Worm (Caenorhabditis elegans) whole organism, young adult: Measurements from ENCODE around the gene F43C11.4.

Experiments
- F49E8.2 ChIP-seq: sonication (generic microtip); optimal IDR thresholded peaks from 3 replicates; lab custom pipeline; 2017; ENCODE audit warnings: missing genetic modification characterization, mild to moderate bottlenecking, missing compliant biosample characterization, antibody characterized with exemption, moderate library complexity; ENCODE audit not compliant: insufficient read depth
- ama-1 ChIP-seq, 3 experiments: fragments of 150-350 bp in 1 of 3; sonication (generic microtip) in 2 of 3; optimal IDR thresholded peaks; 2 replicates each; lab custom pipeline; 2014 to 2018; ENCODE audit warnings: missing biosample characterization in 2 of 3, missing genetic modification characterization in 2 of 3, missing genetic modification reagents in 2 of 3
- attf-5 ChIP-seq: fragments of 200-800 bp; sonication (Bioruptor generic); optimal IDR thresholded peaks from 2 replicates; lab custom pipeline; 2018; ENCODE audit warnings: mild to moderate bottlenecking, missing genetic modification characterization, missing compliant biosample characterization
- egl-18 ChIP-seq: fragments of 200-800 bp; sonication (Bioruptor generic); IDR thresholded peaks from 2 replicates; pipeline ENCODE4 v1.3.6; 2022; ENCODE audit warnings: missing genetic modification reagents, missing genetic modification characterization, missing compliant biosample characterization
- nhr-179 ChIP-seq: sonication (generic microtip); optimal IDR thresholded peaks from 2 replicates; lab custom pipeline; 2016; ENCODE audit warnings: mild to moderate bottlenecking, missing genetic modification characterization, missing compliant biosample characterization
- snpc-3.4 ChIP-seq: sonication (generic microtip); optimal IDR thresholded peaks from 2 replicates; lab custom pipeline; 2017; ENCODE audit warnings: missing genetic modification characterization, mild to moderate bottlenecking, missing compliant biosample characterization, antibody characterized with exemption, moderate library complexity, missing genotype, missing genetic modification reagents
- snpc-4 ChIP-seq, 5 experiments: fragments of 150-350 bp in 1 of 5; sonication (generic microtip) in 4 of 5; optimal IDR thresholded peaks; 2 replicates each; lab custom pipeline; 2014 to 2018; ENCODE audit warnings: missing genetic modification characterization in 5 of 5, missing biosample characterization in 3 of 5, antibody characterized with exemption in 2 of 5, mild to moderate bottlenecking in 2 of 5, missing compliant biosample characterization in 2 of 5, missing genotype in 2 of 5, moderate library complexity in 2 of 5, missing genetic modification reagents in 1 of 5
- unc-130 ChIP-seq: sonication (generic microtip); optimal IDR thresholded peaks from 2 replicates; lab custom pipeline; 2016; ENCODE audit warnings: missing genetic modification reagents, missing genetic modification characterization, missing compliant biosample characterization
- unc-62 ChIP-seq: fragments of 150-350 bp; optimal IDR thresholded peaks from 2 replicates; lab custom pipeline; 2014; ENCODE audit warnings: missing biosample characterization, missing genetic modification reagents, missing genetic modification characterization
- ztf-18 ChIP-seq: sonication (generic microtip); optimal IDR thresholded peaks from 2 replicates; lab custom pipeline; 2016; ENCODE audit warnings: missing genotype, mild to moderate bottlenecking, missing genetic modification characterization, missing compliant biosample characterization
- ztf-22 ChIP-seq: fragments of 200-800 bp; sonication (Bioruptor generic); optimal IDR thresholded peaks from 2 replicates; lab custom pipeline; 2018; ENCODE audit warnings: mild to moderate bottlenecking, missing genetic modification characterization, moderate library complexity, missing compliant biosample characterization

DNA sequence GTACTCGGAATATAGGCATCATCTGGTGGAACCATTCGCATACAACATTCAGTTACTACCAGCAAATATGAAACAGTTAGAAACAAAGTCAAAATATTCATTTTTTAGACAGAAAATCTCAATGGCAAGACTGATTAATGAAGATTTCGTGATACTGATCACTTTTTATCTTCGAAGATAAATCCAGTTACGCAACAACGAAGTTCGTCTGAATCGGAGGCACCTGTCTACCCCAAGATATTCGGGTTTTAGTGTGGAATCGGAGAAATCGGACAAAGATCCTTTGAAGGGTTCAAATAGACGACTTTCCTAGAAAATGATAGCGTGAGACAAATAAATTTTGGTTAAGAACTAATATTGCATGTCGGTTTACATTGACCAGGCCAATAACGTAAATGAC, 49.1 kb downstream of the F43C11.4 start, which contains the start of gene F16G10.13:
- no peak for TF ChIP-seq ztf-18 (tag; lab: Kevin White, UChicago)
- no peak for TF ChIP-seq ztf-22 (GFP tag; lab: Kevin White, UChicago)
- TF ChIP-seq egl-18 (GFP tag; lab: Robert Waterston, UW) = no peak
- TF ChIP-seq ama-1 (optimal IDR thresholded peaks at IDR 0.05; lab: Kevin White, UChicago) = no peak
- TF ChIP-seq ama-1 (GFP tag; optimal IDR thresholded peaks at IDR 0.05; lab: Kevin White, UChicago) = no peak
- TF ChIP-seq snpc-3.4 (tag; lab: Kevin White, UChicago) = no peak
- no peak for TF ChIP-seq unc-130 (GFP tag; lab: Kevin White, UChicago)
- no peak for TF ChIP-seq unc-62 (GFP tag; lab: Kevin White, UChicago)
- TF ChIP-seq nhr-179 = no peak
- no peak for TF ChIP-seq F49E8.2 (tag; lab: Kevin White, UChicago)
- no peak for TF ChIP-seq snpc-4 (GFP tag; optimal IDR thresholded peaks at IDR 0.05; lab: Kevin White, UChicago)
- no peak for TF ChIP-seq snpc-4 (tag; optimal IDR thresholded peaks at IDR 0.05; lab: Kevin White, UChicago)
- no peak for TF ChIP-seq attf-5 (GFP tag; lab: Kevin White, UChicago)
